Fruit fly (Drosophila melanogaster): Measurements from ENCODE around the gene exex.

exex gene

DNA sequence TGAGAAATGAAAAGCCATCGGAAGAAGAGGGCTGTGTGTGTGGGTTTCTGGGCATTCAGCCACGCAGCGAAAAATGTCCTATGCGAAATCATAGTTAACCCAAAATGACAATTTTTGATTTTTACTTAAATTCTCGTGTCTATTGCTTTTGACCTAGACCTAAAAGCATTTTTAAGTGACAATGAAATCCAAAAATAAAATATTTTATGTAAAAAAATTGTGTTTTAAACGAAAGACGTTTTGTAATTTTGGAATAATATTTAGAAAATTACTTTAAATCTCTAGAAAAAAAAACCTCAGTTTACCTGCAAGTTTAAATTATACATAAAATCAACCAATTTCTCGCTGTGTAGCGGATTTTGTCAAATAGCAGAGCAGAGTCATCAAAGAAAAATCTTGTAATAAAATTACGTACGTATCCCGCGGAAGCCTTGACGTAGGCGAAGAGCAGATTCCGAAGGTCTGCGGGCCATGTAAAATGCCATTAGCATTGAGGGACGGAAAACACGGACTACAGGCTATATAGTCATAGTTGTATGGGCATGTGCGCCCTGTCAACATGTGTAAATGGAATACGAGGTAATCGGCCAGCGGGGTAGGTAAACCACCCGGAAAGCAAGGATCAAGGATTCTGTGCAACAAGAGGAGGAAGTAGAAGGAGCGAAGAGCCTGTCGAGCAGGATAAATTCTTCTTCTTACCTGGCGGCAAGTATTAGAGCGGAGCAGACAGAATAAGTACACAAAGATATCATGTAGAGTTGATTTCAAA is 38.1 kb upstream of the exex start (continued):
- 0 out of 2 replicates have a peak, but pooled peaks have one; percentile 25 for TF ChIP-seq CG31441 (GFP tag; IDR thresholded peaks at IDR 0.05)
- TF ChIP-seq CG18599 (GFP tag; optimal IDR thresholded peaks at IDR 0.05), result peak; percentile 19
- TF ChIP-seq hkb (optimal IDR thresholded peaks at IDR 0.05), result no peak
- TF ChIP-seq hkb (GFP tag; IDR thresholded peaks at IDR 0.05), result peak; percentile 45
- TF ChIP-seq Pdp1 (GFP tag; optimal IDR thresholded peaks at IDR 0.05), result peak in 1 of 2 experiments; percentile 19
- peak; percentile 53 for TF ChIP-seq CG17385 (GFP tag; optimal IDR thresholded peaks at IDR 0.05)
- peak; percentile 24 for TF ChIP-seq CG13424 (tag; optimal IDR thresholded peaks at IDR 0.05)
- TF ChIP-seq slbo (GFP tag; IDR thresholded peaks at IDR 0.05), result peak; percentile 56
- peak; percentile 66 for TF ChIP-seq pros (GFP tag; optimal IDR thresholded peaks at IDR 0.05)
- no peak for TF ChIP-seq pb (GFP tag; optimal IDR thresholded peaks at IDR 0.05)
- TF ChIP-seq Hr51 (GFP tag; optimal IDR thresholded peaks at IDR 0.05), result peak in 1 of 2 experiments; percentile 15
- no peak for TF ChIP-seq CG10366 (GFP tag; IDR thresholded peaks at IDR 0.05)
- TF ChIP-seq E2f2 (GFP tag; IDR thresholded peaks at IDR 0.05), result peak; percentile 19; the same call in 1 of the 2 replicates
- no peak for TF ChIP-seq chif (GFP tag; optimal IDR thresholded peaks at IDR 0.05)
- TF ChIP-seq Ssrp (tag; optimal IDR thresholded peaks at IDR 0.05), result no peak
- TF ChIP-seq CG18619 (GFP tag; optimal IDR thresholded peaks at IDR 0.05), result peak; percentile 26
- no peak for TF ChIP-seq CG3163 (GFP tag; optimal IDR thresholded peaks at IDR 0.05)
- TF ChIP-seq tup (GFP tag; optimal IDR thresholded peaks at IDR 0.05), result no peak
- TF ChIP-seq dpn (GFP tag; optimal IDR thresholded peaks at IDR 0.05), result peak in 1 of 2 experiments; percentile 7
- 0 out of 3 replicates have a peak, but pooled peaks have one; percentile 46 for TF ChIP-seq so (GFP tag; IDR thresholded peaks at IDR 0.05)
- TF ChIP-seq CG3847 (GFP tag; IDR thresholded peaks at IDR 0.05), result peak; percentile 28; the same call in 1 of the 2 replicates
- TF ChIP-seq Tbp (GFP tag; optimal IDR thresholded peaks at IDR 0.05), result no peak
- peak in 1 of 2 experiments; percentile 76 for TF ChIP-seq tll (GFP tag; optimal IDR thresholded peaks at IDR 0.05)
- TF ChIP-seq CG12659 (GFP tag; optimal IDR thresholded peaks at IDR 0.05), result peak; percentile 38
- no peak for TF ChIP-seq CG30431 (GFP tag; optimal IDR thresholded peaks at IDR 0.05)
- TF ChIP-seq CG16779 (GFP tag; IDR thresholded peaks at IDR 0.05), result no peak
- TF ChIP-seq dysf (GFP tag; IDR thresholded peaks at IDR 0.05), result peak; percentile 70; the same call in 1 of the 3 replicates
- TF ChIP-seq CG9932 (GFP tag; IDR thresholded peaks at IDR 0.05), result peak; percentile 46
- TF ChIP-seq D (optimal IDR thresholded peaks at IDR 0.05), result no peak
- TF ChIP-seq D (GFP tag; optimal IDR thresholded peaks at IDR 0.05), result no peak
- TF ChIP-seq vvl (GFP tag; IDR thresholded peaks at IDR 0.05), result 0 out of 2 replicates have a peak, but pooled peaks have one; percentile 16
- TF ChIP-seq trem (tag; optimal IDR thresholded peaks at IDR 0.05), result no peak
- no peak for TF ChIP-seq CG11093 (GFP tag; IDR thresholded peaks at IDR 0.05)
- TF ChIP-seq zen2 (GFP tag; IDR thresholded peaks at IDR 0.05; ENCODE audit: partially characterized antibody), result no peak
- TF ChIP-seq h (optimal IDR thresholded peaks at IDR 0.05), result no peak
- peak; percentile 32 for TF ChIP-seq zf30C (GFP tag; optimal IDR thresholded peaks at IDR 0.05)
- TF ChIP-seq phol (tag; optimal IDR thresholded peaks at IDR 0.05), result peak; percentile 1
- TF ChIP-seq stc (GFP tag; IDR thresholded peaks at IDR 0.05), result no peak
- no peak for TF ChIP-seq CG13775 (GFP tag; optimal IDR thresholded peaks at IDR 0.05)
- no peak for TF ChIP-seq zfh2 (GFP tag; optimal IDR thresholded peaks at IDR 0.05)
- TF ChIP-seq chinmo (GFP tag; IDR thresholded peaks at IDR 0.05; ENCODE audit: partially characterized antibody), result no peak
- 0 out of 3 replicates have a peak, but pooled peaks have one; percentile 15 for TF ChIP-seq C15 (GFP tag; IDR thresholded peaks at IDR 0.05)
- TF ChIP-seq BtbVII (GFP tag; optimal IDR thresholded peaks at IDR 0.05), result peak; percentile 30
- peak; percentile 23 for TF ChIP-seq CG9727 (GFP tag; optimal IDR thresholded peaks at IDR 0.05)
- peak; percentile 41 for TF ChIP-seq sd (tag; optimal IDR thresholded peaks at IDR 0.05)
- peak; percentile 49 for TF ChIP-seq CG15269 (tag; optimal IDR thresholded peaks at IDR 0.05)

Data from whole organism, embryonic.